Fruit fly (Drosophila melanogaster) whole organism, embryonic: ENCODE results near the gene Prim2.

ENCODE experiments used
- Aef1 ChIP-seq: fragments of 200-800 bp; sonication (Bioruptor generic); IDR thresholded peaks from 3 replicates; pipeline ENCODE4 v1.3.6; 2022; ENCODE audit warnings: missing biosample characterization, missing genetic modification characterization
- BEAF-32 ChIP-seq: fragments of 200-800 bp; sonication (Bioruptor generic); optimal IDR thresholded peaks from 3 replicates; lab custom pipeline; 2017; ENCODE audit warnings: missing biosample characterization, missing genetic modification characterization, mild to moderate bottlenecking, moderate library complexity, missing genetic modification reagents
- Bgb ChIP-seq: fragments of 200-800 bp; sonication (Bioruptor generic); IDR thresholded peaks from 2 replicates; pipeline ENCODE4 v1.3.6; 2022; ENCODE audit warnings: missing biosample characterization, missing genetic modification characterization; ENCODE audit not compliant: partially characterized antibody
- C15 ChIP-seq: fragments of 200-800 bp; sonication (Bioruptor generic); IDR thresholded peaks from 3 replicates; pipeline ENCODE4 v1.3.6; 2022; ENCODE audit warnings: missing biosample characterization, missing genetic modification characterization
- CG10267 ChIP-seq: fragments of 200-800 bp; sonication (Bioruptor generic); optimal IDR thresholded peaks from 2 replicates; lab custom pipeline; 2018; ENCODE audit warnings: missing biosample characterization, mild to moderate bottlenecking, missing genetic modification characterization, moderate library complexity
- CG11504 ChIP-seq: fragments of 200-800 bp; sonication (Bioruptor generic); optimal IDR thresholded peaks from 3 replicates; lab custom pipeline; 2019; ENCODE audit warnings: missing biosample characterization, mild to moderate bottlenecking, missing genetic modification characterization, moderate library complexity
- CG12769 ChIP-seq: fragments of 200-800 bp; sonication (Bioruptor generic); optimal IDR thresholded peaks from 2 replicates; lab custom pipeline; 2019; ENCODE audit warnings: missing biosample characterization, mild to moderate bottlenecking, missing genetic modification characterization, moderate library complexity
- CG13287 ChIP-seq: fragments of 200-800 bp; sonication (Bioruptor generic); IDR thresholded peaks from 2 replicates; pipeline ENCODE4 v1.3.6; 2022; ENCODE audit warnings: missing biosample characterization, missing genetic modification characterization; ENCODE audit not compliant: partially characterized antibody
- CG13624 ChIP-seq: fragments of 200-800 bp; sonication (Bioruptor generic); optimal IDR thresholded peaks from 2 replicates; lab custom pipeline; 2016; ENCODE audit warnings: missing biosample characterization, missing genetic modification characterization
- CG1647 ChIP-seq: fragments of 200-800 bp; sonication (Bioruptor generic); optimal IDR thresholded peaks from 3 replicates; lab custom pipeline; 2016; ENCODE audit warnings: missing biosample characterization, missing genetic modification characterization
- CG16813 ChIP-seq: fragments of 200-800 bp; sonication (Bioruptor generic); IDR thresholded peaks from 3 replicates; pipeline ENCODE4 v1.3.6; 2022; ENCODE audit warnings: missing biosample characterization, missing genetic modification characterization; ENCODE audit not compliant: partially characterized antibody
- CG16815 ChIP-seq: fragments of 200-800 bp; sonication (Bioruptor generic); optimal IDR thresholded peaks from 3 replicates; lab custom pipeline; 2017; ENCODE audit warnings: missing biosample characterization, mild to moderate bottlenecking, missing genetic modification characterization
- CG1792 ChIP-seq: fragments of 200-800 bp; sonication (Bioruptor generic); optimal IDR thresholded peaks from 2 replicates; lab custom pipeline; 2016; ENCODE audit warnings: missing biosample characterization, missing genetic modification characterization
- CG30431 ChIP-seq: fragments of 200-800 bp; sonication (Bioruptor generic); optimal IDR thresholded peaks from 2 replicates; lab custom pipeline; 2017; ENCODE audit warnings: missing biosample characterization, missing genetic modification characterization
- CG3407 ChIP-seq: fragments of 200-800 bp; sonication (Bioruptor generic); optimal IDR thresholded peaks from 2 replicates; lab custom pipeline; 2018; ENCODE audit warnings: missing biosample characterization, mild to moderate bottlenecking, missing genetic modification characterization
- CG42726 ChIP-seq: fragments of 200-800 bp; sonication (Bioruptor generic); IDR thresholded peaks from 2 replicates; pipeline ENCODE4 v1.3.6; 2022; ENCODE audit warnings: missing biosample characterization, missing genetic modification characterization; ENCODE audit not compliant: partially characterized antibody
- CG5245 ChIP-seq: fragments of 200-800 bp; sonication (Bioruptor generic); optimal IDR thresholded peaks from 3 replicates; lab custom pipeline; 2016; ENCODE audit warnings: missing biosample characterization, missing genetic modification characterization
- CTCF ChIP-seq: fragments of 200-800 bp; sonication (Bioruptor generic); optimal IDR thresholded peaks from 2 replicates; lab custom pipeline; 2017; ENCODE audit warnings: missing biosample characterization, mild to moderate bottlenecking, missing genetic modification characterization, moderate library complexity
- Dek ChIP-seq: fragments of 200-800 bp; sonication (Bioruptor generic); optimal IDR thresholded peaks from 3 replicates; lab custom pipeline; 2019; ENCODE audit warnings: missing biosample characterization, mild to moderate bottlenecking, missing genetic modification characterization, moderate library complexity
- Dll ChIP-seq: fragments of 200-800 bp; sonication (Bioruptor generic); IDR thresholded peaks from 4 replicates; pipeline ENCODE4 v1.3.6; 2022; ENCODE audit warnings: missing biosample characterization, missing genetic modification characterization; ENCODE audit not compliant: partially characterized antibody
- Dref ChIP-seq: fragments of 200-800 bp; sonication (Bioruptor generic); IDR thresholded peaks from 2 replicates; pipeline ENCODE4 v1.3.6; 2022; ENCODE audit warnings: missing biosample characterization, missing genetic modification characterization
- E2f2 ChIP-seq: fragments of 200-800 bp; sonication (Bioruptor generic); IDR thresholded peaks from 2 replicates; pipeline ENCODE4 v1.3.6; 2022; ENCODE audit warnings: missing biosample characterization, missing genetic modification characterization
- Fer2 ChIP-seq: fragments of 200-800 bp; sonication (Bioruptor generic); optimal IDR thresholded peaks from 2 replicates; lab custom pipeline; 2018; ENCODE audit warnings: missing biosample characterization, mild to moderate bottlenecking, missing genetic modification characterization, moderate library complexity
- HHEX ChIP-seq: fragments of 200-800 bp; sonication (Bioruptor generic); optimal IDR thresholded peaks from 3 replicates; lab custom pipeline; 2017; ENCODE audit warnings: missing biosample characterization, mild to moderate bottlenecking, missing genetic modification characterization, missing genetic modification reagents
- Hand ChIP-seq: fragments of 200-800 bp; sonication (Bioruptor generic); optimal IDR thresholded peaks from 2 replicates; lab custom pipeline; 2017; ENCODE audit warnings: mild to moderate bottlenecking, missing biosample characterization, missing genetic modification reagents, missing genetic modification characterization
- HmgD ChIP-seq: fragments of 200-800 bp; sonication (Bioruptor generic); optimal IDR thresholded peaks from 3 replicates; lab custom pipeline; 2016; ENCODE audit warnings: missing biosample characterization, missing genetic modification characterization
- Lpt ChIP-seq: fragments of >200 bp; optimal IDR thresholded peaks from 2 replicates; lab custom pipeline; 2018; ENCODE audit warnings: missing biosample characterization, missing genetic modification characterization
- MBD-R2 ChIP-seq: fragments of 200-800 bp; sonication (Bioruptor generic); IDR thresholded peaks from 2 replicates; pipeline ENCODE4 v1.3.6; 2022; ENCODE audit warnings: missing biosample characterization, missing genetic modification characterization
- Myb ChIP-seq: fragments of 200-800 bp; sonication (Bioruptor generic); optimal IDR thresholded peaks from 2 replicates; lab custom pipeline; 2016; ENCODE audit warnings: missing biosample characterization, missing genetic modification characterization
- Neu2 ChIP-seq: fragments of 200-800 bp; sonication (Bioruptor generic); optimal IDR thresholded peaks from 3 replicates; lab custom pipeline; 2016; ENCODE audit warnings: missing biosample characterization, missing genetic modification characterization, borderline replicate concordance
- Nf-YA ChIP-seq: fragments of 200-800 bp; sonication (Bioruptor generic); IDR thresholded peaks from 2 replicates; pipeline ENCODE4 v1.3.6; 2022; ENCODE audit warnings: missing biosample characterization, missing genetic modification characterization
- Ravus ChIP-seq: fragments of 200-800 bp; sonication (Bioruptor generic); IDR thresholded peaks from 2 replicates; pipeline ENCODE4 v1.3.6; 2022; ENCODE audit warnings: missing biosample characterization, missing genetic modification characterization
- Scr ChIP-seq: fragments of 200-800 bp; sonication (Bioruptor generic); IDR thresholded peaks from 2 replicates; pipeline ENCODE4 v1.3.6; 2022; ENCODE audit warnings: missing biosample characterization, missing genetic modification characterization; ENCODE audit not compliant: partially characterized antibody
- Sin3A ChIP-seq: fragments of >200 bp; optimal IDR thresholded peaks from 2 replicates; lab custom pipeline; 2018
- Sry-δ ChIP-seq: fragments of 200-800 bp; sonication (Bioruptor generic); optimal IDR thresholded peaks from 2 replicates; lab custom pipeline; 2016; ENCODE audit warnings: missing biosample characterization, missing genetic modification characterization
- ac ChIP-seq: fragments of 200-800 bp; sonication (Bioruptor generic); optimal IDR thresholded peaks from 3 replicates; lab custom pipeline; 2017; ENCODE audit warnings: missing biosample characterization, mild to moderate bottlenecking, missing genetic modification characterization
- ara ChIP-seq: fragments of 200-800 bp; sonication (Bioruptor generic); IDR thresholded peaks from 2 replicates; pipeline ENCODE4 v1.3.6; 2022; ENCODE audit warnings: missing biosample characterization, missing genetic modification characterization
- chinmo ChIP-seq: fragments of 200-800 bp; sonication (Bioruptor generic); IDR thresholded peaks from 4 replicates; pipeline ENCODE4 v1.3.6; 2022; ENCODE audit warnings: missing biosample characterization, missing genetic modification characterization; ENCODE audit not compliant: partially characterized antibody
- ewg ChIP-seq: fragments of 200-800 bp; sonication (Bioruptor generic); optimal IDR thresholded peaks from 3 replicates; lab custom pipeline; 2017; ENCODE audit warnings: mild to moderate bottlenecking, missing biosample characterization, missing genetic modification reagents, missing genetic modification characterization
- eyg ChIP-seq: fragments of 200-800 bp; sonication (Bioruptor generic); optimal IDR thresholded peaks from 3 replicates; lab custom pipeline; 2016; ENCODE audit warnings: missing biosample characterization, missing genetic modification characterization
- gfzf ChIP-seq: fragments of 200-800 bp; sonication (Bioruptor generic); optimal IDR thresholded peaks from 2 replicates; lab custom pipeline; 2016; ENCODE audit warnings: missing biosample characterization, mild to moderate bottlenecking, missing genetic modification characterization, moderate library complexity
- hb ChIP-seq: fragments of 200-800 bp; sonication (Bioruptor generic); IDR thresholded peaks from 3 replicates; pipeline ENCODE4 v1.3.6; 2022; ENCODE audit warnings: missing biosample characterization, missing genetic modification characterization; ENCODE audit not compliant: partially characterized antibody
- hbn ChIP-seq: fragments of 200-800 bp; sonication (Bioruptor generic); IDR thresholded peaks from 2 replicates; pipeline ENCODE4 v1.3.6; 2022; ENCODE audit warnings: missing biosample characterization, missing genetic modification characterization; ENCODE audit not compliant: partially characterized antibody
- luna ChIP-seq: fragments of 200-800 bp; sonication (Bioruptor generic); optimal IDR thresholded peaks from 2 replicates; lab custom pipeline; 2016; ENCODE audit warnings: missing biosample characterization, missing genetic modification characterization
- pros ChIP-seq: fragments of 200-800 bp; sonication (Bioruptor generic); optimal IDR thresholded peaks from 3 replicates; lab custom pipeline; 2019; ENCODE audit warnings: missing biosample characterization, mild to moderate bottlenecking, missing genetic modification characterization, moderate library complexity
- shn ChIP-seq: fragments of 200-800 bp; sonication (Bioruptor generic); optimal IDR thresholded peaks from 3 replicates; lab custom pipeline; 2016; ENCODE audit warnings: missing biosample characterization, missing genetic modification characterization
- ssp ChIP-seq: fragments of 200-800 bp; sonication (Bioruptor generic); IDR thresholded peaks from 2 replicates; pipeline ENCODE4 v1.3.6; 2022; ENCODE audit warnings: missing biosample characterization, missing genetic modification characterization
- trem ChIP-seq: fragments of 200-800 bp; optimal IDR thresholded peaks from 3 replicates; lab custom pipeline; 2019; ENCODE audit warnings: missing biosample characterization, mild to moderate bottlenecking, missing genetic modification characterization, moderate library complexity
- unpg ChIP-seq: fragments of 200-800 bp; sonication (Bioruptor generic); optimal IDR thresholded peaks from 3 replicates; lab custom pipeline; 2018; ENCODE audit warnings: missing biosample characterization, mild to moderate bottlenecking, missing genetic modification characterization, moderate library complexity
- zen2 ChIP-seq: fragments of 200-800 bp; sonication (Bioruptor generic); IDR thresholded peaks from 3 replicates; pipeline ENCODE4 v1.3.6; 2022; ENCODE audit warnings: missing biosample characterization, missing genetic modification characterization; ENCODE audit not compliant: partially characterized antibody

Prim2 gene

dm6 chr3L:20361389-20361788, at the start of gene Prim2 (continued):
- TF ChIP-seq Dll (GFP tag; lab: Robert Waterston, UW) (peak; percentile 73), CG5245 (no peak), Bgb (GFP tag; lab: Robert Waterston, UW) (peak; percentile 72), Dek (tag; lab: Kevin White, UChicago) (no peak), Sry-δ (peak; percentile 88), MBD-R2 (GFP tag; lab: Robert Waterston, UW) (peak; percentile 85), BEAF-32 (GFP tag; lab: Kevin White, UChicago) (peak; percentile 72), Neu2 (no peak), CG3407 (GFP tag; lab: Kevin White, UChicago) (no peak), Fer2 (no peak), E2f2 (peak; percentile 90), CG11504 (tag; lab: Kevin White, UChicago) (no peak), CG13287 (GFP tag; lab: Robert Waterston, UW) (peak; percentile 79), Nf-YA (GFP tag; lab: Robert Waterston, UW) (no peak), zen2 (GFP tag; lab: Robert Waterston, UW) (peak; percentile 61; the same call in 2 of the 3 replicates), Myb (peak; percentile 93), CG1647 (GFP tag; lab: Kevin White, UChicago) (no peak), CG12769 (tag; lab: Kevin White, UChicago) (no peak), Hand (no peak), ara (GFP tag; lab: Robert Waterston, UW) (no peak), Ravus (GFP tag; lab: Robert Waterston, UW) (no peak), CG1792 (GFP tag; lab: Kevin White, UChicago) (no peak), hbn (GFP tag; lab: Robert Waterston, UW) (peak; percentile 54), CG10267 (tag; lab: Kevin White, UChicago) (peak; percentile 21), Dref (peak; percentile 75), Aef1 (no peak), CG16813 (GFP tag; lab: Robert Waterston, UW) (peak; percentile 59), pros (GFP tag; lab: Kevin White, UChicago) (no peak), trem (peak; percentile 81), Scr (GFP tag; lab: Robert Waterston, UW) (peak; percentile 70), gfzf (GFP tag; lab: Kevin White, UChicago) (peak; percentile 26), CG16815 (GFP tag; lab: Kevin White, UChicago) (no peak), Sin3A (lab: Kevin White, UChicago) (peak; percentile 16), ewg (GFP tag; lab: Kevin White, UChicago) (peak; percentile 78), HHEX (no peak), shn (GFP tag; lab: Kevin White, UChicago) (no peak), C15 (GFP tag; lab: Robert Waterston, UW) (no peak), unpg (GFP tag; lab: Kevin White, UChicago) (no peak), luna (GFP tag; lab: Kevin White, UChicago) (no peak), Lpt (GFP tag; lab: Kevin White, UChicago) (no peak), CG13624 (no peak), CTCF (GFP tag; lab: Kevin White, UChicago) (peak; percentile 63), CG42726 (GFP tag; lab: Robert Waterston, UW) (peak; percentile 52; the same call in 1 of the 2 replicates), hb (GFP tag; lab: Robert Waterston, UW) (no peak), HmgD (GFP tag; lab: Kevin White, UChicago) (no peak), CG30431 (no peak), eyg (GFP tag; lab: Kevin White, UChicago) (no peak), chinmo (0 out of 4 replicates have a peak, but pooled peaks have one; percentile 45), ac (GFP tag; lab: Kevin White, UChicago) (no peak), ssp (no peak)
